Worm (Caenorhabditis elegans) whole organism, L2 larva: Measurements from ENCODE around the gene str-238.

ENCODE experiments used
- ceh-82 ChIP-seq: fragments of 150-350 bp; optimal IDR thresholded peaks from 2 replicates; lab custom pipeline; 2014; ENCODE audit warnings: missing biosample characterization, missing genetic modification characterization
- ztf-11 ChIP-seq: sonication (generic microtip); optimal IDR thresholded peaks from 2 replicates; lab custom pipeline; 2017; ENCODE audit warnings: missing biosample characterization, missing genetic modification characterization
- ztf-4 ChIP-seq: fragments of 150-350 bp; optimal IDR thresholded peaks from 2 replicates; lab custom pipeline; 2014; ENCODE audit warnings: missing biosample characterization, missing genetic modification characterization

ce11 chrV:804485-804884 is 39.7 kb downstream of the str-238 start, which contains the start of gene nhr-270:
- TF ChIP-seq ztf-4 (tag; lab: Kevin White, UChicago) (no peak), ceh-82 (no peak), ztf-11 (no peak)
